Fruit fly (Drosophila melanogaster) whole organism, prepupa: ENCODE measurements around the gene unc-13-4A.
A peak's percentile ranks its signal among the peaks of the same experiment; 100 is the strongest.

Experiments
- CG6808 ChIP-seq: fragments of 200-800 bp; sonication (Bioruptor generic); optimal IDR thresholded peaks from 3 replicates; lab custom pipeline; 2017; ENCODE audit warnings: missing biosample characterization, missing genetic modification characterization, mild to moderate bottlenecking, moderate library complexity, missing genetic modification reagents
- CG7368 ChIP-seq: fragments of 200-800 bp; sonication (Bioruptor generic); optimal IDR thresholded peaks from 3 replicates; lab custom pipeline; 2016; ENCODE audit warnings: missing biosample characterization, missing genetic modification characterization
- Gug ChIP-seq: fragments of 200-800 bp; sonication (Bioruptor generic); IDR thresholded peaks from 2 replicates; pipeline ENCODE4 v1.3.6; 2022; ENCODE audit warnings: missing biosample characterization, missing genetic modification characterization
- Sox102F ChIP-seq: fragments of 200-800 bp; sonication (Bioruptor generic); optimal IDR thresholded peaks from 2 replicates; lab custom pipeline; 2016; ENCODE audit warnings: missing biosample characterization, mild to moderate bottlenecking, missing genetic modification characterization
- Sox14 ChIP-seq: fragments of 200-800 bp; sonication (Bioruptor generic); optimal IDR thresholded peaks from 3 replicates; lab custom pipeline; 2016; ENCODE audit warnings: missing biosample characterization, missing genetic modification characterization
- cyc ChIP-seq: fragments of 200-800 bp; sonication (Bioruptor generic); optimal IDR thresholded peaks from 3 replicates; lab custom pipeline; 2016; ENCODE audit warnings: missing biosample characterization, missing genetic modification characterization
- dsx ChIP-seq: fragments of 200-800 bp; optimal IDR thresholded peaks from 3 replicates; lab custom pipeline; 2019; ENCODE audit warnings: missing biosample characterization, mild to moderate bottlenecking, missing genetic modification characterization, moderate library complexity; ENCODE audit not compliant: poor library complexity, severe bottlenecking
- fd85E ChIP-seq: fragments of 200-800 bp; sonication (Bioruptor generic); optimal IDR thresholded peaks from 3 replicates; lab custom pipeline; 2016; ENCODE audit warnings: missing biosample characterization, missing genetic modification characterization
- net ChIP-seq: fragments of 200-800 bp; sonication (Bioruptor generic); optimal IDR thresholded peaks from 3 replicates; lab custom pipeline; 2016; ENCODE audit warnings: missing biosample characterization, missing genetic modification characterization

DNA sequence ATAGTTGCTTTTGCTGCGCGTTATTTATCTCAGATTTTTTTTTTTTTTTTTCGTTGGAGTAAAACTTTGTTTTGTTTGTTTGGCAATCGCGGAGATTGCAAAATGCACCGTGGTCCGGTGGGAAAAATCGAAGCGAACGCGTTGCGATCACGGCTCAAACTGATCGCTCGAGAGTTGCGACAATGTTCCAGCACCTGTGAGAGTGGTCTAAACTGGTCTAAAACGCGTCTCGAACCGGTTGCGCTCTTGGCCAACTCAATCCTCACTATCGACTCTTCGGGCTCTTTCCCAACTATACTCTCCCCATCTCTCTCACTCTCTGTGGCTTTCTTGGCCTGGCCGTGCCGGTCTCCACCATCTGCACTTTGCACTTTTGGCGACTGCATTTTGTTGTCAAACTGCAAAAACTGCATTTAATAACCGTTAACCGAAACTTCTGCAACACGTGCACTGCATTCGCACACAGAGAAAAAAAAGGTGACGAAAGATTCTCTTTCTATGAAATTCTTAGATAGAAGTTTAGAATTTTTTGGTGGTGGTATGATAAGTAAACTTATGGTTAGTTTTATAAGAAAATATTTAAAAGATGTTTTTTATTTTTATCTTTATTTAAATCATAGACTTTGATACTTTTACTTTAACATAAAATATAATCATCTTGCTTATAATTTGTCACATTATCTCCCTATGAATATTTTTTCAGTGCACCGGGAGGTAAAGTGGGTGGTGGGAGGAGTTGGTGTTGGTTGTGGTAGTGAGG, 48.8 kb downstream of the unc-13-4A start, which contains the start of gene CG14830:
- TF ChIP-seq Sox102F = no peak
- peak; percentile 3 for TF ChIP-seq fd85E (GFP tag; lab: Kevin White, UChicago)
- TF ChIP-seq CG7368 (GFP tag; lab: Kevin White, UChicago) = peak; percentile 35
- peak; percentile 49 for TF ChIP-seq dsx (GFP tag; lab: Kevin White, UChicago)
- TF ChIP-seq CG6808 (GFP tag; lab: Kevin White, UChicago) = peak; percentile 66
- peak; percentile 3 for TF ChIP-seq net (GFP tag; lab: Kevin White, UChicago)
- peak; percentile 77 for TF ChIP-seq Gug (GFP tag; lab: Robert Waterston, UW)
- TF ChIP-seq cyc = peak; percentile 64
- TF ChIP-seq Sox14 (GFP tag; lab: Kevin White, UChicago) = no peak
